Fruit fly (Drosophila melanogaster) whole organism, embryonic: ENCODE data around the gene CG7518.

ENCODE experiments used
- Atf-2 ChIP-seq: fragments of 200-800 bp; sonication (Bioruptor generic); optimal IDR thresholded peaks from 2 replicates; lab custom pipeline; 2016; ENCODE audit warnings: missing biosample characterization, missing genetic modification characterization
- B-H1 ChIP-seq: fragments of 200-800 bp; sonication (Bioruptor generic); IDR thresholded peaks from 3 replicates; pipeline ENCODE4 v1.3.6; 2022; ENCODE audit warnings: missing biosample characterization, missing genetic modification characterization
- CG11456 ChIP-seq: fragments of 200-800 bp; sonication (Bioruptor generic); IDR thresholded peaks from 3 replicates; pipeline ENCODE4 v1.3.6; 2022; ENCODE audit warnings: missing biosample characterization, missing genetic modification characterization
- CG13296 ChIP-seq: fragments of 200-800 bp; sonication (Bioruptor generic); optimal IDR thresholded peaks from 3 replicates; lab custom pipeline; 2018; ENCODE audit warnings: missing biosample characterization, mild to moderate bottlenecking, missing genetic modification characterization
- CG13775 ChIP-seq: fragments of 200-800 bp; sonication (Bioruptor generic); optimal IDR thresholded peaks from 3 replicates; lab custom pipeline; 2017; ENCODE audit warnings: missing biosample characterization, mild to moderate bottlenecking, missing genetic modification characterization
- CG15514 ChIP-seq: fragments of 200-800 bp; sonication (Bioruptor generic); optimal IDR thresholded peaks from 3 replicates; lab custom pipeline; 2017; ENCODE audit warnings: missing biosample characterization, missing genetic modification characterization, mild to moderate bottlenecking, moderate library complexity, missing genetic modification reagents
- CG16863 ChIP-seq: fragments of 200-800 bp; sonication (Bioruptor generic); optimal IDR thresholded peaks from 3 replicates; lab custom pipeline; 2016; ENCODE audit warnings: missing biosample characterization, missing genetic modification characterization
- CG17328 ChIP-seq: fragments of 200-800 bp; sonication (Bioruptor generic); IDR thresholded peaks from 2 replicates; pipeline ENCODE4 v1.3.6; 2022; ENCODE audit warnings: missing biosample characterization, missing genetic modification characterization
- CG1792 ChIP-seq: fragments of 200-800 bp; sonication (Bioruptor generic); optimal IDR thresholded peaks from 2 replicates; lab custom pipeline; 2016; ENCODE audit warnings: missing biosample characterization, missing genetic modification characterization
- CG1832 ChIP-seq: fragments of 200-800 bp; sonication (Bioruptor generic); optimal IDR thresholded peaks from 2 replicates; lab custom pipeline; 2017; ENCODE audit warnings: missing biosample characterization, mild to moderate bottlenecking, missing genetic modification characterization, inconsistent platforms
- CG2129 ChIP-seq: fragments of 200-800 bp; sonication (Bioruptor generic); IDR thresholded peaks from 2 replicates; pipeline ENCODE4 v1.3.6; 2022; ENCODE audit warnings: missing biosample characterization, missing genetic modification characterization; ENCODE audit not compliant: partially characterized antibody
- CG2202 ChIP-seq: fragments of 200-800 bp; sonication (Bioruptor generic); optimal IDR thresholded peaks from 2 replicates; lab custom pipeline; 2018; ENCODE audit warnings: missing biosample characterization, mild to moderate bottlenecking, missing genetic modification characterization
- CG2678 ChIP-seq: fragments of 200-800 bp; sonication (Bioruptor generic); optimal IDR thresholded peaks from 3 replicates; lab custom pipeline; 2019; ENCODE audit warnings: missing biosample characterization, mild to moderate bottlenecking, missing genetic modification characterization, moderate library complexity
- CG3163 ChIP-seq: fragments of 200-800 bp; sonication (Bioruptor generic); optimal IDR thresholded peaks from 3 replicates; lab custom pipeline; 2016; ENCODE audit warnings: missing biosample characterization, missing genetic modification characterization
- CG4424 ChIP-seq: fragments of 200-800 bp; sonication (Bioruptor generic); optimal IDR thresholded peaks from 3 replicates; lab custom pipeline; 2016; ENCODE audit warnings: missing biosample characterization, missing genetic modification characterization
- CG5953 ChIP-seq: fragments of 200-800 bp; sonication (Bioruptor generic); IDR thresholded peaks from 2 replicates; pipeline ENCODE4 v1.3.6; 2022; ENCODE audit warnings: missing biosample characterization, missing genetic modification characterization
- CG6254 ChIP-seq: fragments of 200-800 bp; sonication (Bioruptor generic); optimal IDR thresholded peaks from 3 replicates; lab custom pipeline; 2017; ENCODE audit warnings: mild to moderate bottlenecking, missing biosample characterization, missing genetic modification reagents, missing genetic modification characterization
- Chrac-16 ChIP-seq: fragments of 200-800 bp; sonication (Bioruptor generic); optimal IDR thresholded peaks from 3 replicates; lab custom pipeline; 2016; ENCODE audit warnings: missing biosample characterization, missing genetic modification characterization
- Dip2 ChIP-seq: fragments of 200-800 bp; sonication (Bioruptor generic); IDR thresholded peaks from 2 replicates; pipeline ENCODE4 v1.3.6; 2022; ENCODE audit warnings: missing biosample characterization, missing genetic modification characterization
- Dp ChIP-seq: fragments of 200-800 bp; sonication (Bioruptor generic); optimal IDR thresholded peaks from 2 replicates; lab custom pipeline; 2018; ENCODE audit warnings: missing biosample characterization, mild to moderate bottlenecking, missing genetic modification characterization, moderate library complexity
- E2f2 ChIP-seq: fragments of 200-800 bp; sonication (Bioruptor generic); IDR thresholded peaks from 2 replicates; pipeline ENCODE4 v1.3.6; 2022; ENCODE audit warnings: missing biosample characterization, missing genetic modification characterization
- GATAe ChIP-seq: fragments of 200-800 bp; sonication (Bioruptor generic); conservative IDR thresholded peaks from 2 replicates; pipeline ENCODE4 v1.3.6; 2022; ENCODE audit warnings: missing biosample characterization, missing genetic modification characterization
- HLHmδ ChIP-seq: fragments of 200-800 bp; sonication (Bioruptor generic); optimal IDR thresholded peaks from 2 replicates; lab custom pipeline; 2018; ENCODE audit warnings: missing biosample characterization, mild to moderate bottlenecking, missing genetic modification characterization, moderate library complexity
- Meics ChIP-seq: fragments of 200-800 bp; sonication (Bioruptor generic); optimal IDR thresholded peaks from 2 replicates; lab custom pipeline; 2017; ENCODE audit warnings: missing biosample characterization, mild to moderate bottlenecking, missing genetic modification characterization
- Nf-YB ChIP-seq: fragments of 200-800 bp; sonication (Bioruptor generic); optimal IDR thresholded peaks from 3 replicates; lab custom pipeline; 2019; ENCODE audit warnings: missing biosample characterization, mild to moderate bottlenecking, missing genetic modification characterization, moderate library complexity
- Scr ChIP-seq: fragments of 200-800 bp; sonication (Bioruptor generic); IDR thresholded peaks from 2 replicates; pipeline ENCODE4 v1.3.6; 2022; ENCODE audit warnings: missing biosample characterization, missing genetic modification characterization; ENCODE audit not compliant: partially characterized antibody
- Sox102F ChIP-seq: fragments of 200-800 bp; sonication (Bioruptor generic); optimal IDR thresholded peaks from 2 replicates; lab custom pipeline; 2018; ENCODE audit warnings: missing biosample characterization, mild to moderate bottlenecking, missing genetic modification characterization, moderate library complexity
- Stat92E ChIP-seq, 3 experiments: fragments of >200 bp in 2 of 3; fragments of 200-800 bp in 1 of 3; sonication (Bioruptor generic) in 1 of 3; optimal IDR thresholded peaks; 2 replicates each; lab custom pipeline; 2017 to 2019; ENCODE audit warnings: missing biosample characterization in 3 of 3, missing genetic modification characterization in 3 of 3, mild to moderate bottlenecking in 1 of 3, moderate library complexity in 1 of 3
- Tbp ChIP-seq: fragments of >200 bp; optimal IDR thresholded peaks from 2 replicates; lab custom pipeline; 2018; ENCODE audit warnings: missing biosample characterization, missing genetic modification characterization
- Vsx1 ChIP-seq: fragments of 200-800 bp; sonication (Bioruptor generic); optimal IDR thresholded peaks from 2 replicates; lab custom pipeline; 2017; ENCODE audit warnings: missing biosample characterization, mild to moderate bottlenecking, missing genetic modification characterization, missing genetic modification reagents
- bbx ChIP-seq: fragments of 200-800 bp; sonication (Bioruptor generic); IDR thresholded peaks from 2 replicates; pipeline ENCODE4 v1.3.6; 2022; ENCODE audit warnings: missing biosample characterization, missing genetic modification characterization; ENCODE audit not compliant: partially characterized antibody
- cad ChIP-seq: fragments of >200 bp; optimal IDR thresholded peaks from 2 replicates; lab custom pipeline; 2017; ENCODE audit warnings: missing biosample characterization, missing genetic modification characterization
- disco-r ChIP-seq: fragments of 200-800 bp; sonication (Bioruptor generic); optimal IDR thresholded peaks from 2 replicates; lab custom pipeline; 2016; ENCODE audit warnings: missing biosample characterization, missing genetic modification characterization
- ftz-f1 ChIP-seq: fragments of 200-800 bp; sonication (Bioruptor generic); optimal IDR thresholded peaks from 2 replicates; lab custom pipeline; 2016; ENCODE audit warnings: missing biosample characterization, missing genetic modification characterization
- lilli ChIP-seq: fragments of 200-800 bp; sonication (Bioruptor generic); optimal IDR thresholded peaks from 3 replicates; lab custom pipeline; 2016; ENCODE audit warnings: missing biosample characterization, missing genetic modification characterization
- lov ChIP-seq, 2 experiments: fragments of 200-800 bp in 1 of 2; fragments of >200 bp in 1 of 2; sonication (Bioruptor generic) in 1 of 2; IDR thresholded peaks in 1 of 2; optimal IDR thresholded peaks in 1 of 2; 2 replicates in 1 of 2; 3 replicates in 1 of 2; pipeline versions ENCODE4 v1.3.6 to Lab custom; 2017 to 2022; ENCODE audit warnings: missing biosample characterization in 1 of 2, missing genetic modification characterization in 1 of 2
- mam ChIP-seq: fragments of 200-800 bp; sonication (Bioruptor generic); optimal IDR thresholded peaks from 3 replicates; lab custom pipeline; 2016; ENCODE audit warnings: missing biosample characterization, missing genetic modification characterization
- p53 ChIP-seq: fragments of 200-800 bp; sonication (Bioruptor generic); optimal IDR thresholded peaks from 2 replicates; lab custom pipeline; 2016; ENCODE audit warnings: missing biosample characterization, missing genetic modification characterization
- pan ChIP-seq, 4 experiments: fragments of >200 bp in 3 of 4; fragments of 200-800 bp in 1 of 4; sonication (Bioruptor generic) in 1 of 4; optimal IDR thresholded peaks in 3 of 4; IDR thresholded peaks in 1 of 4; 2 replicates each; pipeline versions ENCODE4 v1.3.6 to Lab custom; 2017 to 2022; ENCODE audit warnings: missing biosample characterization in 2 of 4, missing genetic modification characterization in 2 of 4, mixed read lengths in 1 of 4
- ranshi ChIP-seq: fragments of 200-800 bp; sonication (Bioruptor generic); IDR thresholded peaks from 2 replicates; pipeline ENCODE4 v1.3.6; 2022; ENCODE audit warnings: missing biosample characterization, missing genetic modification characterization
- repo ChIP-seq: fragments of 200-800 bp; sonication (Bioruptor generic); optimal IDR thresholded peaks from 2 replicates; lab custom pipeline; 2016; ENCODE audit warnings: missing biosample characterization, missing genetic modification characterization
- sens ChIP-seq: fragments of 200-800 bp; sonication (Bioruptor generic); peaks from one replicate; lab custom pipeline; 2016; ENCODE audit warnings: missing biosample characterization, missing genetic modification characterization
- sqz ChIP-seq: fragments of 200-800 bp; sonication (Bioruptor generic); optimal IDR thresholded peaks from 3 replicates; lab custom pipeline; 2018; ENCODE audit warnings: missing biosample characterization, mild to moderate bottlenecking, missing genetic modification characterization
- ttk ChIP-seq: fragments of 200-800 bp; sonication (Bioruptor generic); IDR thresholded peaks from 2 replicates; pipeline ENCODE4 v2.1.2; 2022; ENCODE audit warnings: missing biosample characterization, missing genetic modification characterization
- unpg ChIP-seq: fragments of 200-800 bp; sonication (Bioruptor generic); optimal IDR thresholded peaks from 3 replicates; lab custom pipeline; 2018; ENCODE audit warnings: missing biosample characterization, mild to moderate bottlenecking, missing genetic modification characterization, moderate library complexity
- wdn ChIP-seq: fragments of 200-800 bp; sonication (Bioruptor generic); IDR thresholded peaks from 2 replicates; pipeline ENCODE4 v1.3.6; 2022; ENCODE audit warnings: missing biosample characterization, missing genetic modification characterization
- zfh1 ChIP-seq: fragments of 200-800 bp; sonication (Bioruptor generic); IDR thresholded peaks from 3 replicates; pipeline ENCODE4 v1.3.6; 2022; ENCODE audit warnings: missing biosample characterization, missing genetic modification characterization

The CG7518 gene

DNA sequence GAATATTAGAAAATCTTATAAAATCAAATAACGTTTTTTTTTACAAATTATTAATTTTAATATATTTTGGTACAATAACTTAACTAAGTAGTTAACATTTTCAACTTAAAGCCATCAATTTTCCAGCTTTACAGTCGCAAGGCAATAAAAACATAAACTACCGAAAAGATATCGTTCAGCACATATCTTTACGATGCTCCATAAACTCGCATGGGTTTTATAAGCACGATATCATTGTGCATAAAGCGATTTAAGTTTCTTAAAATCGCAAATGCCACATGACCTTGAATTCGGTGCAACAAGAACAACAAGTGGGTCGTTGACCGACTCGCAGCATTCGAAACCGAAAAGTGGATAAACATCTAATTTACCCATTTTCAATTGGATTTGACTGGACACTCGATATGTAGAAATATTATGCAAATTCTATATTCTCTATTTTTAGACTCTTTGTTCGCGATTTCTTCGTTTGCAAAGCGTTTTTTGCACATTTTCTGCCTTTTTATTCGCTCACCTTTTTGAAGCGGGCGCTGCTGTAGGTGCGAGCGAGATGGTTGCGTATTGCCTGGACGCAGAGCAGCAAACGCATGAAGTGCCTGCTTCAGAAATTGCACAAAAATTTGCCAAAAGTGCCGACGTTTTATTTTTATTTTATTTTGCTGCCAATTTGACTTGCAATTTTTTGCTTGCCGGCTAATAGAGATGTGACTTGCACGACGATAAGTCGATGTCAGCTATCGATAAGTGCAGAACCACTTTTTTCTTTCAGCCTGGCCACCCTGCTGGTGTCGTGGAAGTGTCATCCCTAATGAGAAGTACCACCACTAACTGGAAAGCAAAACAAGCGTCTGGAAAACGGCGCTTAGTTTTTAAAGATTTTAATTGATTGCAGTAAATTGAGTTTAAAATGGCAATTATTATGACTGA, 36.7 kb upstream of the CG7518 start, which contains the start of gene Spc25 (continued):
- TF ChIP-seq CG5953 (GFP tag; lab: Robert Waterston, UW) = no peak
- TF ChIP-seq p53 (GFP tag; lab: Kevin White, UChicago) = peak; percentile 34
- peak; percentile 83 for TF ChIP-seq lilli (GFP tag; lab: Kevin White, UChicago)
- peak; percentile 21 for TF ChIP-seq repo (GFP tag; lab: Kevin White, UChicago)
- TF ChIP-seq CG4424 (GFP tag; lab: Kevin White, UChicago) = peak; percentile 32
- peak; percentile 38 for TF ChIP-seq CG3163 (GFP tag; lab: Kevin White, UChicago)
- peak; percentile 91 for TF ChIP-seq sens
- peak; percentile 66; the same call in 1 of the 2 replicates for TF ChIP-seq ranshi
- TF ChIP-seq E2f2 (GFP tag; lab: Robert Waterston, UW) = peak; percentile 88
- TF ChIP-seq Tbp (GFP tag; lab: Kevin White, UChicago) = no peak
- TF ChIP-seq pan (optimal IDR thresholded peaks at IDR 0.05; lab: Kevin White, UChicago) = no peak
- TF ChIP-seq pan (GFP tag; optimal IDR thresholded peaks at IDR 0.05 in 1 of 2, IDR thresholded peaks at IDR 0.05 in 1 of 2) = no peak
- 0 out of 2 replicates have a peak, but pooled peaks have one; percentile 28 for TF ChIP-seq CG17328 (GFP tag; lab: Robert Waterston, UW)
- TF ChIP-seq Dp (GFP tag; lab: Kevin White, UChicago) = peak; percentile 76
- no peak for TF ChIP-seq disco-r (GFP tag; lab: Kevin White, UChicago)
- TF ChIP-seq wdn (GFP tag; lab: Robert Waterston, UW) = no peak
- peak; percentile 46 for TF ChIP-seq Atf-2 (GFP tag; lab: Kevin White, UChicago)
- TF ChIP-seq Chrac-16 (GFP tag; lab: Kevin White, UChicago) = peak; percentile 68
- TF ChIP-seq Sox102F (GFP tag; lab: Kevin White, UChicago) = peak; percentile 10
- TF ChIP-seq cad (GFP tag; lab: Kevin White, UChicago) = no peak
- TF ChIP-seq CG1832 = no peak
- TF ChIP-seq CG16863 (GFP tag; lab: Kevin White, UChicago) = peak; percentile 52
- TF ChIP-seq Nf-YB = no peak
- no peak for TF ChIP-seq CG2202 (tag; lab: Kevin White, UChicago)
- TF ChIP-seq Stat92E (GFP tag; optimal IDR thresholded peaks at IDR 0.05; lab: Kevin White, UChicago) = no peak
- peak; percentile 38 for TF ChIP-seq sqz
- TF ChIP-seq CG15514 (GFP tag; lab: Kevin White, UChicago) = peak; percentile 70
- TF ChIP-seq Dip2 (GFP tag; lab: Robert Waterston, UW) = no peak
- TF ChIP-seq CG1792 (GFP tag; lab: Kevin White, UChicago) = peak; percentile 41
- TF ChIP-seq ttk (GFP tag; lab: Robert Waterston, UW) = peak; percentile 41; the same call in 1 of the 2 replicates
- peak; percentile 9 for TF ChIP-seq CG2678 (tag; lab: Kevin White, UChicago)
- TF ChIP-seq unpg = peak; percentile 60
- TF ChIP-seq B-H1 (GFP tag; lab: Robert Waterston, UW) = no peak
- no peak for TF ChIP-seq Meics (GFP tag; lab: Kevin White, UChicago)
- no peak for TF ChIP-seq GATAe (GFP tag; lab: Robert Waterston, UW)
- TF ChIP-seq CG13775 = peak; percentile 38
- TF ChIP-seq ftz-f1 (GFP tag; lab: Kevin White, UChicago) = no peak
- peak; percentile 79 for TF ChIP-seq mam
- TF ChIP-seq lov (optimal IDR thresholded peaks at IDR 0.05; lab: Kevin White, UChicago) = no peak
- 0 out of 3 replicates have a peak, but pooled peaks have one; percentile 32 for TF ChIP-seq lov (GFP tag; IDR thresholded peaks at IDR 0.05; lab: Robert Waterston, UW)
- peak; percentile 94 for TF ChIP-seq Scr (GFP tag; lab: Robert Waterston, UW)
- no peak for TF ChIP-seq CG6254
- TF ChIP-seq bbx (GFP tag; lab: Robert Waterston, UW) = peak; percentile 93
- peak; percentile 74 for TF ChIP-seq CG11456
- peak; percentile 45; the same call in 2 of the 3 replicates for TF ChIP-seq zfh1 (GFP tag; lab: Robert Waterston, UW)
- no peak for TF ChIP-seq Vsx1 (GFP tag; lab: Kevin White, UChicago)
- peak; percentile 18 for TF ChIP-seq CG13296 (GFP tag; lab: Kevin White, UChicago)
- TF ChIP-seq HLHmδ = no peak
- peak; percentile 76 for TF ChIP-seq CG2129 (GFP tag; lab: Robert Waterston, UW)
